Fruit fly (Drosophila melanogaster): ENCODE results near the gene Rtc1.

DNA sequence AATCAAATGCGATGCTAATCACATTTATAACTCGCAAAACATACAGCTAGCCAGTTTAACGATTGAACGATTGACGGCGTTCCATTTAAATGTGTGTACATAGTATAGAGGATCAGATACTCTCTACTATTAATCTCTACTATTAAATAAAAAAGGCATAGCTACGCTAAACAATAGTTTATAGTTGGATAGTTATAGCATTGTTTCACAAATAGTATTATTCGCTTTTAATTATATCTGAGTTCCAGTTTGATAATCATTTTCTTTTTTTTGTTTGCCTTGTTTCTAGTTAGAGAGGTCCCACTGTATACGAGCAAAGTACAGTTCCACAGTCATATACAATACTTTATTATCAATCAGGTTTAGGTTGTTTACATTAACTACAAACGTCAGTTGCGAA is 22.7 kb downstream of the Rtc1 start:
- no peak for TF ChIP-seq ttk (optimal IDR thresholded peaks at IDR 0.05)
- no peak for TF ChIP-seq insv (optimal IDR thresholded peaks at IDR 0.05)
- TF ChIP-seq h (optimal IDR thresholded peaks at IDR 0.05): no peak
- TF ChIP-seq psq (optimal IDR thresholded peaks at IDR 0.05): no peak

All from Kc167 (cell line).